Worm (Caenorhabditis elegans): Measurements from ENCODE around the gene sma-10.

ce11 chrIV:244843-245242, 29.4 kb upstream of the sma-10 start, which contains the start of gene aass-1:
- no peak for TF ChIP-seq T22C8.4 (GFP tag; IDR thresholded peaks at IDR 0.05)
- TF ChIP-seq ref-1 (GFP tag; conservative IDR thresholded peaks at IDR 0.05), result no peak
- no peak for TF ChIP-seq klf-2 (GFP tag; conservative IDR thresholded peaks at IDR 0.05)

Data from whole organism, midembryonic.